Worm (Caenorhabditis elegans): ENCODE measurements around the gene srab-16.

- no peak for TF ChIP-seq ceh-2 (tag; optimal IDR thresholded peaks at IDR 0.05)
- no peak for TF ChIP-seq sox-4 (tag; optimal IDR thresholded peaks at IDR 0.05)
- TF ChIP-seq tbx-7 (tag; optimal IDR thresholded peaks at IDR 0.05): no peak
These were observed 5.2 kb upstream of the srab-16 start, which contains the start of gene R09E12.9 for ce11 chrV:777285-777684.

Data from whole organism, late embryonic.